Worm (Caenorhabditis elegans): ENCODE data around the gene F17C11.22.

Gene F17C11.22

DNA sequence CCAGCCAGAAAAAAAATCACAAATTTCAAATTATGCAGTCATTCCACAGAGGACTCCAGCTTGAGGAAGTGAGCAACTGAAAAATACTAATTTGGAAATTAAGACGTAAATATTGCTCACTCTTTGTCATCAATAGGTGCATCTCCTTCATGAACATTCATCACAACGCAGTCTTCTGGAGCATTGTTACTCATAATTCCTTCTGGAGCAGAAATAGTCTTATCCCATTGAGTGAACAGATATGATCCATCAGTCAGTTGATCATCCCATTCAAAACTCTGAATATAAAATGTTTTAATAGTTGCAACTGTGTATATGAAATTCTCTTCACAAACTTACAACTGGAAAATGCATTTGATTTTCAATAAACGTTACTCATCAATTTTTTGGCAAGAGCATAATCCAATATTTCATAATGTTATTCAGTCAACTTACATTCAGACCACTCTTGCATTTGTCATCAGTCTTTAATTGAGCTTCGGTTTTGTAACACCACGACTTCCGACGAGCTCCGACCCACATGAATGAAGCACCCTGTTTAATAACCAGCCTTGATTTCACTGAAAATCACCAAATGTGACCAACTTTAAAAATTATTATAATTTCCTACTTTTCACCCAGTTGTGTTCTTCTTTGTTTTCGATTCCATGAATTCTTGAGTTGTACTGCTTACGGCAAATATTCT, 16.4 kb downstream of the F17C11.22 start (continued):
- TF ChIP-seq hmg-1.1 (GFP tag; IDR thresholded peaks at IDR 0.05) (peak; percentile 43; the same call in 1 of the 2 replicates), unc-39 (tag; optimal IDR thresholded peaks at IDR 0.05) (no peak), ceh-20 (GFP tag; IDR thresholded peaks at IDR 0.05) (no peak), nhr-10 (tag; optimal IDR thresholded peaks at IDR 0.05) (no peak), ama-1 (optimal IDR thresholded peaks at IDR 0.05) (peak; percentile 72), nhr-11 (tag; optimal IDR thresholded peaks at IDR 0.05) (no peak), fos-1 (tag; optimal IDR thresholded peaks at IDR 0.05) (no peak), duxl-1 (tag; optimal IDR thresholded peaks at IDR 0.05; ENCODE audit: poor library complexity) (no peak), set-16 (GFP tag; IDR thresholded peaks at IDR 0.05) (no peak), mxl-2 (GFP tag; conservative IDR thresholded peaks at IDR 0.05) (no peak), saeg-2 (GFP tag; IDR thresholded peaks at IDR 0.05) (peak; percentile 57; the same call in 1 of the 2 replicates), ztf-11 (tag; optimal IDR thresholded peaks at IDR 0.05) (no peak), spr-3 (GFP tag; optimal IDR thresholded peaks at IDR 0.05) (no peak), D1046.2 (GFP tag; IDR thresholded peaks at IDR 0.05) (no peak), nhr-237 (tag; optimal IDR thresholded peaks at IDR 0.05) (no peak), hif-1 (tag; optimal IDR thresholded peaks at IDR 0.05) (peak in 1 of 2 experiments; percentile 6), nhr-28 (tag; optimal IDR thresholded peaks at IDR 0.05) (no peak), zfp-3 (GFP tag; conservative IDR thresholded peaks at IDR 0.05) (peak; percentile 95), ceh-44 (GFP tag; IDR thresholded peaks at IDR 0.05) (no peak), lin-1 (GFP tag; IDR thresholded peaks at IDR 0.05) (no peak), php-3 (GFP tag; IDR thresholded peaks at IDR 0.05) (no peak), daf-8 (GFP tag; IDR thresholded peaks at IDR 0.05) (no peak), nhr-102 (tag; optimal IDR thresholded peaks at IDR 0.05) (no peak), snpc-1.2 (GFP tag; IDR thresholded peaks at IDR 0.05) (no peak), sdz-12 (GFP tag; optimal IDR thresholded peaks at IDR 0.05) (peak; percentile 59), ZK546.5 (tag; optimal IDR thresholded peaks at IDR 0.05) (no peak), daf-19 (GFP tag; conservative IDR thresholded peaks at IDR 0.05) (no peak), daf-12 (tag; optimal IDR thresholded peaks at IDR 0.05) (no peak), R02D3.7 (tag; optimal IDR thresholded peaks at IDR 0.05) (no peak), dpl-1 (GFP tag; optimal IDR thresholded peaks at IDR 0.05) (no peak), F49E8.2 (tag; optimal IDR thresholded peaks at IDR 0.05; ENCODE audit: borderline replicate concordance) (no peak), madf-5 (GFP tag; IDR thresholded peaks at IDR 0.05) (no peak), lsy-2 (tag; optimal IDR thresholded peaks at IDR 0.05) (peak in 1 of 2 experiments; percentile 61), tra-1 (GFP tag; IDR thresholded peaks at IDR 0.05) (0 out of 2 replicates have a peak, but pooled peaks have one; percentile 8), nhr-77 (tag; optimal IDR thresholded peaks at IDR 0.05) (peak; percentile 24), lim-7 (GFP tag; IDR thresholded peaks at IDR 0.05) (no peak), ZK337.2 (GFP tag; IDR thresholded peaks at IDR 0.05) (no peak), zip-2 (tag; optimal IDR thresholded peaks at IDR 0.05) (no peak), aly-2 (tag; optimal IDR thresholded peaks at IDR 0.05) (no peak), T26A8.4 (GFP tag; IDR thresholded peaks at IDR 0.05) (no peak; the same call in 1 of the 2 replicates), Y105C5A.15 (GFP tag; IDR thresholded peaks at IDR 0.05) (no peak), F44E2.7 (GFP tag; IDR thresholded peaks at IDR 0.05) (no peak), F10B5.3 (tag; optimal IDR thresholded peaks at IDR 0.05) (no peak), spr-1 (tag; optimal IDR thresholded peaks at IDR 0.05) (no peak), daf-16 (GFP tag; optimal IDR thresholded peaks at IDR 0.05) (peak in 1 of 2 experiments; percentile 48), daf-16 (tag; optimal IDR thresholded peaks at IDR 0.05) (no peak), lir-3 (tag; optimal IDR thresholded peaks at IDR 0.05) (no peak), Y48G9A.11 (GFP tag; IDR thresholded peaks at IDR 0.05) (no peak), hlh-30 (tag; optimal IDR thresholded peaks at IDR 0.05; ENCODE audit: insufficient read depth) (no peak), cey-2 (tag; optimal IDR thresholded peaks at IDR 0.05; ENCODE audit: borderline replicate concordance, insufficient read depth) (no peak), dmd-6 (GFP tag; IDR thresholded peaks at IDR 0.05) (no peak; the same call in 1 of the 2 replicates)

Measured in whole organism, L4 larva.